Worm (Caenorhabditis elegans): ENCODE measurements around the gene F41H10.4.

The F41H10.4 gene

DNA sequence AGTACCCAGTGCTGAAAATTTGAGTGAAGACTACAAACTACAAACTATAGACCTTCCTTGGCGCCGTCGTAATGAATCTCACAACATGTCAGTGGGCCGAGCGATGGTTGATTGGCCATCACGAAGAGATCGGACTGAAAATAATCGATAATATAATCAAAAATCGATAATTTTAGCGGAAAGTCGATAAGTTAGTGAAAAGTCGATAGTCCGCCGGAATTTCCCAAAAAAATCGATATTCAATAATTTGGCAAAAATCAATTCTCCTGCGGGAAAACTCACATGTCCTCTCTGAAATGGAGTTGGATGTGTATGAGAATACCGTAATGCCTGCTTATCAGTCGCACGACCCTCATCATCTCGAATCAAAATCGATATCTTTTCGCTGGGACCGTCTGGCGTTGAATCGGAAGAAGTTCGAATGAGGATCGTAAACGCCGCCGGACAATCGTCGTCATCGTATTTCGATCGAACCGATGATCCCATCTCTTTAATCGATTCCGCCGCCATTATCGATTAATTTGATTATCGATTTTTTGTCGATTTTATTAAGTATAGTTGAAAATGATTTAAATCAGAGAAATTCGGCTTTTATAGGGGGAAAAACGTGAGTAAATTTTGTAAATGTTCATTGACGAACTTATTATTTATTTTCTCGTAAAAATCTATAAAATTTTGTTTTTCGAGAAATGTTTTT lies 47.4 kb downstream of the F41H10.4 start, which contains the start of gene ZK616.8:
TSS of gene ZK616.8 (minus strand) at position 553 of the 697 bp plus-strand sequence.
- TF ChIP-seq hlh-15 (tag; optimal IDR thresholded peaks at IDR 0.05) (no peak), C38D4.7 (GFP tag; optimal IDR thresholded peaks at IDR 0.05) (no peak), ceh-34 (tag; optimal IDR thresholded peaks at IDR 0.05) (no peak), tbx-7 (tag; optimal IDR thresholded peaks at IDR 0.05) (no peak), sox-4 (tag; optimal IDR thresholded peaks at IDR 0.05) (no peak), zip-5 (tag; optimal IDR thresholded peaks at IDR 0.05) (no peak), fkh-10 (GFP tag; optimal IDR thresholded peaks at IDR 0.05) (no peak), ceh-30 (tag; optimal IDR thresholded peaks at IDR 0.05) (no peak), nhr-11 (tag; optimal IDR thresholded peaks at IDR 0.05) (no peak), hlh-13 (GFP tag; optimal IDR thresholded peaks at IDR 0.05) (no peak), sox-2 (GFP tag; IDR thresholded peaks at IDR 0.05) (no peak), K02D7.2 (tag; optimal IDR thresholded peaks at IDR 0.05) (no peak), ahr-1 (tag; optimal IDR thresholded peaks at IDR 0.05) (no peak), syd-9 (tag; optimal IDR thresholded peaks at IDR 0.05) (no peak), pros-1 (tag; optimal IDR thresholded peaks at IDR 0.05) (no peak), T23F11.4 (GFP tag; optimal IDR thresholded peaks at IDR 0.05) (no peak), odd-2 (tag; optimal IDR thresholded peaks at IDR 0.05) (no peak), elt-2 (tag; optimal IDR thresholded peaks at IDR 0.05) (no peak), eyg-1 (tag; optimal IDR thresholded peaks at IDR 0.05) (no peak), C08G9.2 (tag; optimal IDR thresholded peaks at IDR 0.05) (no peak)

- TF ChIP-seq sox-2 (GFP tag; IDR thresholded peaks at IDR 0.05) (no peak), pqm-1 (tag; optimal IDR thresholded peaks at IDR 0.05) (no peak), eyg-1 (tag; optimal IDR thresholded peaks at IDR 0.05) (no peak), ceh-14 (tag; optimal IDR thresholded peaks at IDR 0.05) (no peak), sox-4 (tag; optimal IDR thresholded peaks at IDR 0.05) (no peak)
These were observed 51.3 kb downstream of the F41H10.4 start, which contains the start of gene spp-7 for ce11 chrIV:5415696-5416095. Gene spp-7, minus strand, starts transcription at chrIV:5415796.
